Fruit fly (Drosophila melanogaster): ENCODE data around the gene CG10467.

dm6 chr3L:6133546-6133945 lies 39.0 kb upstream of the CG10467 start, which contains the start of gene Lcp65Ag2:
- no peak for TF ChIP-seq h (optimal IDR thresholded peaks at IDR 0.05)
- no peak for TF ChIP-seq psq (optimal IDR thresholded peaks at IDR 0.05)
- TF ChIP-seq Myc (optimal IDR thresholded peaks at IDR 0.05): no peak
- no peak for TF ChIP-seq ttk (optimal IDR thresholded peaks at IDR 0.05)

Measured in Kc167 (cell line).